Fruit fly (Drosophila melanogaster) whole organism, prepupa: Measurements from ENCODE around the gene Sec16.

Experiments
- Blimp-1 ChIP-seq: fragments of 200-800 bp; sonication (Bioruptor generic); optimal IDR thresholded peaks from 3 replicates; lab custom pipeline; 2017; ENCODE audit warnings: missing biosample characterization, missing genetic modification characterization, mild to moderate bottlenecking, moderate library complexity, missing genetic modification reagents
- CG10631 ChIP-seq: fragments of 200-800 bp; sonication (Bioruptor generic); optimal IDR thresholded peaks from 2 replicates; lab custom pipeline; 2016; ENCODE audit warnings: missing biosample characterization, missing genetic modification characterization
- CG10669 ChIP-seq: fragments of 200-800 bp; sonication (Bioruptor generic); optimal IDR thresholded peaks from 3 replicates; lab custom pipeline; 2018; ENCODE audit warnings: missing biosample characterization, mild to moderate bottlenecking, missing genetic modification characterization, moderate library complexity
- CG11294 ChIP-seq: fragments of 200-800 bp; sonication (Bioruptor generic); IDR thresholded peaks from 2 replicates; pipeline ENCODE4 v1.3.6; 2022; ENCODE audit warnings: missing biosample characterization, missing genetic modification characterization
- CG11762 ChIP-seq: fragments of 200-800 bp; sonication (Bioruptor generic); optimal IDR thresholded peaks from 3 replicates; lab custom pipeline; 2016; ENCODE audit warnings: missing biosample characterization, missing genetic modification characterization; ENCODE audit not compliant: insufficient read depth
- CG11902 ChIP-seq: fragments of 200-800 bp; sonication (Bioruptor generic); optimal IDR thresholded peaks from 3 replicates; lab custom pipeline; 2016; ENCODE audit warnings: missing biosample characterization, missing genetic modification characterization
- CG15336 ChIP-seq: fragments of 200-800 bp; sonication (Bioruptor generic); IDR thresholded peaks from 2 replicates; pipeline ENCODE4 v1.3.6; 2022; ENCODE audit warnings: missing biosample characterization, missing genetic modification characterization
- CG1621 ChIP-seq: fragments of 200-800 bp; sonication (Bioruptor generic); optimal IDR thresholded peaks from 3 replicates; lab custom pipeline; 2018; ENCODE audit warnings: missing biosample characterization, mild to moderate bottlenecking, missing genetic modification characterization
- CG16779 ChIP-seq: fragments of 200-800 bp; sonication (Bioruptor generic); optimal IDR thresholded peaks from 3 replicates; lab custom pipeline; 2017; ENCODE audit warnings: missing biosample characterization, mild to moderate bottlenecking, missing genetic modification characterization
- CG3032 ChIP-seq: fragments of 200-800 bp; optimal IDR thresholded peaks from 2 replicates; lab custom pipeline; 2019; ENCODE audit warnings: missing biosample characterization, mild to moderate bottlenecking, missing genetic modification characterization, moderate library complexity
- CG31627 ChIP-seq: fragments of 200-800 bp; sonication (Bioruptor generic); optimal IDR thresholded peaks from 3 replicates; lab custom pipeline; 2016; ENCODE audit warnings: missing biosample characterization, missing genetic modification characterization
- CG32006 ChIP-seq: fragments of 200-800 bp; sonication (Bioruptor generic); optimal IDR thresholded peaks from 3 replicates; lab custom pipeline; 2017; ENCODE audit warnings: missing biosample characterization, mild to moderate bottlenecking, missing genetic modification characterization
- CG34406 ChIP-seq: fragments of 200-800 bp; sonication (Bioruptor generic); optimal IDR thresholded peaks from 3 replicates; lab custom pipeline; 2016; ENCODE audit warnings: missing biosample characterization, missing genetic modification characterization
- CG3919 ChIP-seq: fragments of 200-800 bp; sonication (Bioruptor generic); optimal IDR thresholded peaks from 3 replicates; lab custom pipeline; 2016; ENCODE audit warnings: missing biosample characterization, missing genetic modification characterization
- CG4318 ChIP-seq: fragments of 200-800 bp; sonication (Bioruptor generic); optimal IDR thresholded peaks from 3 replicates; lab custom pipeline; 2017; ENCODE audit warnings: missing biosample characterization, mild to moderate bottlenecking, missing genetic modification characterization
- CG6163 ChIP-seq: fragments of 200-800 bp; sonication (Bioruptor generic); IDR thresholded peaks from 3 replicates; pipeline ENCODE4 v1.3.6; 2022; ENCODE audit warnings: missing biosample characterization, missing genetic modification characterization
- CG6276 ChIP-seq: fragments of 200-800 bp; sonication (Bioruptor generic); optimal IDR thresholded peaks from 2 replicates; lab custom pipeline; 2017; ENCODE audit warnings: missing biosample characterization, mild to moderate bottlenecking, missing genetic modification characterization
- CG6792 ChIP-seq: fragments of 200-800 bp; sonication (Bioruptor generic); optimal IDR thresholded peaks from 3 replicates; lab custom pipeline; 2016; ENCODE audit warnings: missing biosample characterization, missing genetic modification characterization
- CG6808 ChIP-seq: fragments of 200-800 bp; sonication (Bioruptor generic); optimal IDR thresholded peaks from 3 replicates; lab custom pipeline; 2017; ENCODE audit warnings: missing biosample characterization, missing genetic modification characterization, mild to moderate bottlenecking, moderate library complexity, missing genetic modification reagents
- CG6854 ChIP-seq: fragments of 200-800 bp; sonication (Bioruptor generic); optimal IDR thresholded peaks from 2 replicates; lab custom pipeline; 2017; ENCODE audit warnings: missing biosample characterization, mild to moderate bottlenecking, missing genetic modification characterization
- CG7368 ChIP-seq: fragments of 200-800 bp; sonication (Bioruptor generic); optimal IDR thresholded peaks from 3 replicates; lab custom pipeline; 2016; ENCODE audit warnings: missing biosample characterization, missing genetic modification characterization
- CG8119 ChIP-seq: fragments of 200-800 bp; sonication (Bioruptor generic); IDR thresholded peaks from 3 replicates; pipeline ENCODE4 v1.3.6; 2022; ENCODE audit warnings: missing biosample characterization, missing genetic modification characterization
- CG8319 ChIP-seq: fragments of 200-800 bp; sonication (Bioruptor generic); optimal IDR thresholded peaks from 3 replicates; lab custom pipeline; 2016; ENCODE audit warnings: missing biosample characterization, missing genetic modification characterization
- CG8632 ChIP-seq: fragments of 200-800 bp; sonication (Bioruptor generic); optimal IDR thresholded peaks from 3 replicates; lab custom pipeline; 2016; ENCODE audit warnings: missing biosample characterization, missing genetic modification characterization
- CG9139 ChIP-seq: fragments of 200-800 bp; sonication (Bioruptor generic); optimal IDR thresholded peaks from 3 replicates; lab custom pipeline; 2017; ENCODE audit warnings: missing biosample characterization, mild to moderate bottlenecking, missing genetic modification characterization
- Eip75B ChIP-seq: fragments of 200-800 bp; sonication (Bioruptor generic); optimal IDR thresholded peaks from 3 replicates; lab custom pipeline; 2016; ENCODE audit warnings: missing biosample characterization, missing genetic modification characterization
- Eip93F ChIP-seq: fragments of 200-800 bp; sonication (Bioruptor generic); optimal IDR thresholded peaks from 2 replicates; lab custom pipeline; 2016; ENCODE audit warnings: missing biosample characterization, mild to moderate bottlenecking, missing genetic modification characterization
- Ets96B ChIP-seq: fragments of 200-800 bp; optimal IDR thresholded peaks from 2 replicates; lab custom pipeline; 2019; ENCODE audit warnings: missing biosample characterization, mild to moderate bottlenecking, missing genetic modification characterization, moderate library complexity
- Hr38 ChIP-seq: sonication (Bioruptor generic); optimal IDR thresholded peaks from 2 replicates; lab custom pipeline; 2016; ENCODE audit warnings: missing biosample characterization, missing genetic modification characterization
- Hr39 ChIP-seq: fragments of 200-800 bp; sonication (Bioruptor generic); optimal IDR thresholded peaks from 2 replicates; lab custom pipeline; 2016; ENCODE audit warnings: missing biosample characterization, missing genetic modification characterization
- Hr4 ChIP-seq: fragments of 200-800 bp; sonication (Bioruptor generic); optimal IDR thresholded peaks from 3 replicates; lab custom pipeline; 2016; ENCODE audit warnings: missing biosample characterization, missing genetic modification characterization
- Lpt ChIP-seq: fragments of 200-800 bp; sonication (Bioruptor generic); optimal IDR thresholded peaks from 3 replicates; lab custom pipeline; 2016; ENCODE audit warnings: missing biosample characterization, missing genetic modification characterization
- Met ChIP-seq: fragments of 200-800 bp; sonication (Bioruptor generic); optimal IDR thresholded peaks from 3 replicates; lab custom pipeline; 2016; ENCODE audit warnings: missing biosample characterization, missing genetic modification characterization
- OdsH ChIP-seq: fragments of 200-800 bp; sonication (Bioruptor generic); optimal IDR thresholded peaks from 3 replicates; lab custom pipeline; 2016; ENCODE audit warnings: missing biosample characterization, missing genetic modification characterization
- Sox102F ChIP-seq: fragments of 200-800 bp; sonication (Bioruptor generic); optimal IDR thresholded peaks from 2 replicates; lab custom pipeline; 2016; ENCODE audit warnings: missing biosample characterization, mild to moderate bottlenecking, missing genetic modification characterization
- Sox15 ChIP-seq: fragments of 200-800 bp; sonication (Bioruptor generic); optimal IDR thresholded peaks from 3 replicates; lab custom pipeline; 2016; ENCODE audit warnings: missing biosample characterization, missing genetic modification characterization
- acj6 ChIP-seq: fragments of 200-800 bp; sonication (Bioruptor generic); optimal IDR thresholded peaks from 3 replicates; lab custom pipeline; 2016; ENCODE audit warnings: missing biosample characterization, missing genetic modification characterization
- cyc ChIP-seq: fragments of 200-800 bp; sonication (Bioruptor generic); optimal IDR thresholded peaks from 3 replicates; lab custom pipeline; 2016; ENCODE audit warnings: missing biosample characterization, missing genetic modification characterization
- dac ChIP-seq: fragments of 200-800 bp; sonication (Bioruptor generic); optimal IDR thresholded peaks from 2 replicates; lab custom pipeline; 2017; ENCODE audit warnings: missing biosample characterization, mild to moderate bottlenecking, missing genetic modification characterization
- eg ChIP-seq: fragments of 200-800 bp; sonication (Bioruptor generic); IDR thresholded peaks from 3 replicates; pipeline ENCODE4 v1.3.6; 2022; ENCODE audit warnings: missing biosample characterization, missing genetic modification characterization
- fd85E ChIP-seq: fragments of 200-800 bp; sonication (Bioruptor generic); optimal IDR thresholded peaks from 3 replicates; lab custom pipeline; 2016; ENCODE audit warnings: missing biosample characterization, missing genetic modification characterization
- lz ChIP-seq: fragments of 200-800 bp; sonication (Bioruptor generic); optimal IDR thresholded peaks from 3 replicates; lab custom pipeline; 2016; ENCODE audit warnings: missing biosample characterization, missing genetic modification characterization
- net ChIP-seq: fragments of 200-800 bp; sonication (Bioruptor generic); optimal IDR thresholded peaks from 3 replicates; lab custom pipeline; 2016; ENCODE audit warnings: missing biosample characterization, missing genetic modification characterization
- pdm3 ChIP-seq: fragments of 200-800 bp; sonication (Bioruptor generic); optimal IDR thresholded peaks from 3 replicates; lab custom pipeline; 2016; ENCODE audit warnings: missing biosample characterization, missing genetic modification characterization
- spab ChIP-seq: fragments of 200-800 bp; sonication (Bioruptor generic); optimal IDR thresholded peaks from 2 replicates; lab custom pipeline; 2017; ENCODE audit warnings: missing biosample characterization, mild to moderate bottlenecking, missing genetic modification characterization, missing genetic modification reagents
- ss ChIP-seq, 2 experiments: fragments of 200-800 bp; sonication (Bioruptor generic); optimal IDR thresholded peaks; 2 replicates in 1 of 2; 3 replicates in 1 of 2; lab custom pipeline; 2017 to 2018; ENCODE audit warnings: mild to moderate bottlenecking in 2 of 2, missing biosample characterization in 2 of 2, missing genetic modification characterization in 2 of 2, moderate library complexity in 1 of 2
- topi ChIP-seq: fragments of 200-800 bp; sonication (Bioruptor generic); optimal IDR thresholded peaks from 3 replicates; lab custom pipeline; 2016; ENCODE audit warnings: missing biosample characterization, missing genetic modification characterization
- vri ChIP-seq: fragments of 200-800 bp; sonication (Bioruptor generic); optimal IDR thresholded peaks from 3 replicates; lab custom pipeline; 2016; ENCODE audit warnings: missing biosample characterization, mild to moderate bottlenecking, missing genetic modification characterization

Gene Sec16

dm6 chrX:12552824-12553223 is 43.0 kb upstream of the Sec16 start, which contains the start of gene Cpr11B:
Cpr11B (plus strand) TSS chrX:12553124.
- TF ChIP-seq Eip75B (GFP tag; lab: Kevin White, UChicago) (no peak), cyc (GFP tag; lab: Kevin White, UChicago) (no peak), CG34406 (GFP tag; lab: Kevin White, UChicago) (no peak), CG6792 (no peak), CG11902 (GFP tag; lab: Kevin White, UChicago) (no peak), CG3032 (tag; lab: Kevin White, UChicago) (no peak), Eip93F (GFP tag; lab: Kevin White, UChicago) (no peak), CG6276 (no peak), lz (GFP tag; lab: Kevin White, UChicago) (no peak), Lpt (GFP tag; lab: Kevin White, UChicago) (no peak), CG6808 (GFP tag; lab: Kevin White, UChicago) (no peak), CG3919 (GFP tag; lab: Kevin White, UChicago) (no peak), CG9139 (GFP tag; lab: Kevin White, UChicago) (no peak), CG11762 (no peak), ss (GFP tag; optimal IDR thresholded peaks at IDR 0.05; lab: Kevin White, UChicago) (no peak), spab (GFP tag; lab: Kevin White, UChicago) (no peak), Blimp-1 (GFP tag; lab: Kevin White, UChicago) (no peak), acj6 (GFP tag; lab: Kevin White, UChicago) (no peak), Hr4 (GFP tag; lab: Kevin White, UChicago) (no peak), eg (GFP tag; lab: Robert Waterston, UW) (no peak)

- TF ChIP-seq ss (GFP tag; optimal IDR thresholded peaks at IDR 0.05; lab: Kevin White, UChicago): peak; percentile 50 to 71
- TF ChIP-seq cyc (GFP tag; lab: Kevin White, UChicago): peak; percentile 33
- TF ChIP-seq CG6276: peak; percentile 72
- TF ChIP-seq fd85E (GFP tag; lab: Kevin White, UChicago): no peak
- peak; percentile 68 for TF ChIP-seq CG10631
- no peak for TF ChIP-seq Hr38 (GFP tag; lab: Kevin White, UChicago)
- TF ChIP-seq Sox102F (GFP tag; lab: Kevin White, UChicago): peak; percentile 40
- peak; percentile 81 for TF ChIP-seq CG32006 (GFP tag; lab: Kevin White, UChicago)
- TF ChIP-seq CG8632 (GFP tag; lab: Kevin White, UChicago): peak; percentile 72
- TF ChIP-seq CG10669: peak; percentile 61
- peak; percentile 36 for TF ChIP-seq pdm3 (GFP tag; lab: Kevin White, UChicago)
- TF ChIP-seq CG7368 (GFP tag; lab: Kevin White, UChicago): peak; percentile 39
- peak; percentile 48 for TF ChIP-seq Met (GFP tag; lab: Kevin White, UChicago)
- TF ChIP-seq Sox15 (GFP tag; lab: Kevin White, UChicago): peak; percentile 2
- peak; percentile 71 for TF ChIP-seq CG34406 (GFP tag; lab: Kevin White, UChicago)
- peak; percentile 75 for TF ChIP-seq Ets96B (tag; lab: Kevin White, UChicago)
- TF ChIP-seq CG8319 (GFP tag; lab: Kevin White, UChicago): peak; percentile 33
- no peak for TF ChIP-seq Hr39
- TF ChIP-seq CG8119: peak; percentile 83; the same call in 2 of the 3 replicates
- peak; percentile 62 for TF ChIP-seq CG6792
- peak; percentile 32 for TF ChIP-seq CG11762
- peak; percentile 72 for TF ChIP-seq Hr4 (GFP tag; lab: Kevin White, UChicago)
- TF ChIP-seq CG15336 (GFP tag; lab: Robert Waterston, UW): peak; percentile 85
- TF ChIP-seq Lpt (GFP tag; lab: Kevin White, UChicago): peak; percentile 29
- TF ChIP-seq Blimp-1 (GFP tag; lab: Kevin White, UChicago): peak; percentile 7
- TF ChIP-seq net (GFP tag; lab: Kevin White, UChicago): peak; percentile 56
- TF ChIP-seq Eip93F (GFP tag; lab: Kevin White, UChicago): no peak
- TF ChIP-seq CG4318 (GFP tag; lab: Kevin White, UChicago): peak; percentile 50
- peak; percentile 76 for TF ChIP-seq OdsH (GFP tag; lab: Kevin White, UChicago)
- TF ChIP-seq lz (GFP tag; lab: Kevin White, UChicago): peak; percentile 13
- peak; percentile 27 for TF ChIP-seq CG1621 (tag; lab: Kevin White, UChicago)
- peak; percentile 9 for TF ChIP-seq dac
- peak; percentile 79 for TF ChIP-seq CG6163
- peak; percentile 47 for TF ChIP-seq CG16779 (tag; lab: Kevin White, UChicago)
- TF ChIP-seq CG6854: peak; percentile 44
- peak; percentile 10 for TF ChIP-seq CG31627 (GFP tag; lab: Kevin White, UChicago)
- TF ChIP-seq CG11294 (GFP tag; lab: Robert Waterston, UW): peak; percentile 67
- TF ChIP-seq CG3032 (tag; lab: Kevin White, UChicago): peak; percentile 68
- peak; percentile 35 for TF ChIP-seq topi (GFP tag; lab: Kevin White, UChicago)
- TF ChIP-seq CG11902 (GFP tag; lab: Kevin White, UChicago): peak; percentile 21
- peak; percentile 28 for TF ChIP-seq vri (GFP tag; lab: Kevin White, UChicago)
These were observed 28.2 kb upstream of the Sec16 start for dm6 chrX:12567663-12568062.
